Fruit fly (Drosophila melanogaster) whole organism: ENCODE data around the gene CG32631.

Experiments used
- CG8478 ChIP-seq: fragments of >200 bp; optimal IDR thresholded peaks from 2 replicates; lab custom pipeline; 2018; ENCODE audit warnings: inconsistent platforms
- Dll ChIP-seq: fragments of >200 bp; optimal IDR thresholded peaks from 2 replicates; lab custom pipeline; 2017
- EcR ChIP-seq, 2 experiments: fragments of >200 bp; optimal IDR thresholded peaks; 2 replicates each; lab custom pipeline; 2017; ENCODE audit warnings: missing biosample characterization in 2 of 2, missing genetic modification characterization in 2 of 2, missing genetic modification reagents in 2 of 2
- pan ChIP-seq: fragments of >200 bp; optimal IDR thresholded peaks from 2 replicates; lab custom pipeline; 2017
- psq ChIP-seq: fragments of >200 bp; optimal IDR thresholded peaks from 2 replicates; lab custom pipeline; 2017
- usp ChIP-seq: fragments of >200 bp; optimal IDR thresholded peaks from 2 replicates; lab custom pipeline; 2017; ENCODE audit warnings: missing biosample characterization, missing genetic modification characterization, mixed read lengths

DNA sequence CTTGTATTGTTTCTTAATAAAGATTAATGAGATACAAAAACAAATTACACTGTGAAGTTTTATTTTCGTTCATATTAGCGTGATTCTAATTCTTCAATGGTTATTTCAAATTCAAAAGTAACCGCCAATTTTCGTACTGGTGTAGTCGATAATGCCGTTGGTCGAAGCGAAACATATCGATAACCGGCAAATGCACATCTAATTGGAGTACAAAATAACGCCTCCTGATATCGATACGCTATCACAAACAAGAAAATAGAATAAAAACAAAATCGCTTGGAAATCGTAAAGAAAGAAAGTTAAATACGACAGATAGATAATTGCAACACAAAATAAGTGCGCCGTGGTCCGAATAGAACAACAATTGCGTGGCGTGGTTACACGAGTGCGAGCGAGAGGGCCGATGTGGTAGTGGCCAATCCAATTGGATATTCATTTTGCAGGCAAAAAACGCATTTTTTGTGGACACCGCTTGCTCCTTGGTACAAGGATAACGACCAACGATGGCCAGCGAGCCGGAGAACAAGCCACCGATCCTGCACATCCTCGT, 49.7 kb downstream of the CG32631 start:
- TF ChIP-seq EcR (GFP tag; optimal IDR thresholded peaks at IDR 0.05; lab: Kevin White, UChicago), result no peak
- no peak for TF ChIP-seq psq (lab: Kevin White, UChicago)
- no peak for TF ChIP-seq CG8478 (lab: Kevin White, UChicago)
- TF ChIP-seq Dll, result no peak
- TF ChIP-seq usp (GFP tag; lab: Kevin White, UChicago), result no peak
- TF ChIP-seq pan, result no peak
